Worm (Caenorhabditis elegans) whole organism, L4 larva: Measurements from ENCODE around the gene T16G1.4.

ENCODE experiments used
- D1046.2 ChIP-seq: fragments of 200-800 bp; sonication (Bioruptor generic); IDR thresholded peaks from 2 replicates; pipeline ENCODE4 v1.3.6; 2022; ENCODE audit warnings: missing genetic modification characterization, missing compliant biosample characterization
- F37D6.2 ChIP-seq: sonication (generic microtip); optimal IDR thresholded peaks from 2 replicates; lab custom pipeline; 2016; ENCODE audit warnings: mild to moderate bottlenecking, missing genetic modification characterization, missing compliant biosample characterization
- T20F7.1 ChIP-seq: fragments of 200-800 bp; sonication (Bioruptor generic); optimal IDR thresholded peaks from 2 replicates; lab custom pipeline; 2018; ENCODE audit warnings: mild to moderate bottlenecking, missing genetic modification characterization, missing compliant biosample characterization
- T26A8.4 ChIP-seq: fragments of 200-800 bp; sonication (Bioruptor generic); IDR thresholded peaks from 2 replicates; pipeline ENCODE4 v1.3.6; 2022; ENCODE audit warnings: missing genetic modification characterization, missing compliant biosample characterization
- Y75B8A.6 ChIP-seq: fragments of 200-800 bp; sonication (Bioruptor generic); IDR thresholded peaks from 2 replicates; pipeline ENCODE4 v1.3.6; 2022; ENCODE audit warnings: missing genetic modification reagents, missing genetic modification characterization, missing compliant biosample characterization
- ZK546.5 ChIP-seq, 2 experiments: sonication (generic microtip); optimal IDR thresholded peaks; 2 replicates each; lab custom pipeline; 2017; ENCODE audit warnings: missing biosample characterization in 2 of 2, missing genetic modification characterization in 2 of 2
- arid-1 ChIP-seq: fragments of 200-800 bp; sonication (Bioruptor generic); conservative IDR thresholded peaks from 2 replicates; pipeline ENCODE4 v1.3.6; 2022; ENCODE audit warnings: missing genetic modification reagents, missing genetic modification characterization, missing compliant biosample characterization
- ceh-20 ChIP-seq: fragments of 200-800 bp; sonication (Bioruptor generic); IDR thresholded peaks from 2 replicates; pipeline ENCODE4 v1.3.6; 2022; ENCODE audit warnings: missing genetic modification reagents, missing genetic modification characterization, missing compliant biosample characterization
- ceh-44 ChIP-seq: fragments of 200-800 bp; sonication (Bioruptor generic); IDR thresholded peaks from 2 replicates; pipeline ENCODE4 v1.3.6; 2022; ENCODE audit warnings: missing genetic modification reagents, missing genetic modification characterization, missing compliant biosample characterization
- ctbp-1 ChIP-seq: fragments of 200-800 bp; sonication (Bioruptor generic); IDR thresholded peaks from 2 replicates; pipeline ENCODE4 v1.3.6; 2022; ENCODE audit warnings: missing genetic modification reagents, missing genetic modification characterization, missing compliant biosample characterization
- daf-16 ChIP-seq, 3 experiments: sonication (generic microtip); optimal IDR thresholded peaks; 2 replicates each; lab custom pipeline; 2016 to 2017; ENCODE audit warnings: missing genetic modification characterization in 3 of 3, missing genetic modification reagents in 3 of 3, mild to moderate bottlenecking in 2 of 3, missing compliant biosample characterization in 2 of 3, missing biosample characterization in 1 of 3, moderate library complexity in 1 of 3
- dmd-8 ChIP-seq: fragments of 200-800 bp; sonication (Bioruptor generic); IDR thresholded peaks from 2 replicates; pipeline ENCODE4 v1.3.6; 2022; ENCODE audit warnings: missing genetic modification characterization, missing compliant biosample characterization
- dmd-9 ChIP-seq: fragments of 200-800 bp; sonication (Bioruptor generic); IDR thresholded peaks from 2 replicates; pipeline ENCODE4 v1.3.6; 2022; ENCODE audit warnings: missing genetic modification reagents, missing genetic modification characterization, missing compliant biosample characterization
- dpl-1 ChIP-seq: fragments of 150-350 bp; optimal IDR thresholded peaks from 2 replicates; lab custom pipeline; 2014; ENCODE audit warnings: missing biosample characterization, missing genetic modification reagents, missing genetic modification characterization
- dve-1 ChIP-seq: sonication (generic microtip); optimal IDR thresholded peaks from 2 replicates; lab custom pipeline; 2017; ENCODE audit warnings: antibody characterized with exemption, mild to moderate bottlenecking, missing genetic modification characterization, missing compliant biosample characterization; ENCODE audit not compliant: insufficient read depth
- egl-27 ChIP-seq: sonication (generic microtip); optimal IDR thresholded peaks from 3 replicates; lab custom pipeline; 2017; ENCODE audit warnings: missing biosample characterization, missing genetic modification reagents, missing genetic modification characterization
- egl-43 ChIP-seq: fragments of 200-800 bp; sonication (Bioruptor generic); IDR thresholded peaks from 2 replicates; pipeline ENCODE4 v1.3.6; 2022; ENCODE audit warnings: missing genetic modification reagents, missing genetic modification characterization, missing compliant biosample characterization
- fos-1 ChIP-seq: fragments of 150-350 bp; optimal IDR thresholded peaks from 2 replicates; lab custom pipeline; 2014; ENCODE audit warnings: missing biosample characterization, missing genetic modification characterization
- hif-1 ChIP-seq, 2 experiments: sonication (generic microtip); optimal IDR thresholded peaks; 2 replicates each; lab custom pipeline; 2016 to 2017; ENCODE audit warnings: missing compliant biosample characterization in 2 of 2, missing genetic modification characterization in 2 of 2, missing genetic modification reagents in 2 of 2, missing genotype in 2 of 2, mild to moderate bottlenecking in 1 of 2
- hlh-11 ChIP-seq: fragments of 200-800 bp; sonication (Bioruptor generic); optimal IDR thresholded peaks from 2 replicates; lab custom pipeline; 2018; ENCODE audit warnings: mild to moderate bottlenecking, missing genetic modification characterization, missing compliant biosample characterization
- jun-1 ChIP-seq: fragments of 150-350 bp; optimal IDR thresholded peaks from 2 replicates; lab custom pipeline; 2014; ENCODE audit warnings: missing biosample characterization, missing genetic modification reagents, missing genetic modification characterization
- lim-7 ChIP-seq: fragments of 200-800 bp; sonication (Bioruptor generic); IDR thresholded peaks from 2 replicates; pipeline ENCODE4 v1.3.6; 2022; ENCODE audit warnings: missing genetic modification characterization, missing compliant biosample characterization
- lin-15B ChIP-seq: fragments of 150-350 bp; sonication (generic microtip); optimal IDR thresholded peaks from 3 replicates; lab custom pipeline; 2014; ENCODE audit warnings: missing biosample characterization, missing genetic modification characterization
- lin-38 ChIP-seq: fragments of 200-800 bp; sonication (Bioruptor generic); IDR thresholded peaks from 2 replicates; pipeline ENCODE4 v1.3.6; 2022; ENCODE audit warnings: missing genetic modification reagents, missing genetic modification characterization, missing compliant biosample characterization
- lsy-2 ChIP-seq, 2 experiments: fragments of 150-350 bp in 1 of 2; sonication (generic microtip) in 1 of 2; optimal IDR thresholded peaks; 2 replicates each; lab custom pipeline; 2014 to 2017; ENCODE audit warnings: missing biosample characterization in 2 of 2, missing genetic modification characterization in 2 of 2
- madf-5 ChIP-seq, 2 experiments: fragments of 200-800 bp; sonication (Bioruptor generic); IDR thresholded peaks; 2 replicates each; pipeline ENCODE4 v1.3.6; 2022; ENCODE audit warnings: missing compliant biosample characterization in 2 of 2, missing genetic modification characterization in 2 of 2
- mdt-29 ChIP-seq: fragments of 200-800 bp; sonication (Bioruptor generic); IDR thresholded peaks from 2 replicates; pipeline ENCODE4 v1.3.6; 2022; ENCODE audit warnings: missing genetic modification reagents, missing genetic modification characterization, missing compliant biosample characterization
- mep-1 ChIP-seq: fragments of 150-350 bp; sonication (generic microtip); optimal IDR thresholded peaks from 3 replicates; lab custom pipeline; 2014; ENCODE audit warnings: missing biosample characterization, missing genetic modification characterization
- mes-2 ChIP-seq: sonication (generic microtip); optimal IDR thresholded peaks from 2 replicates; lab custom pipeline; 2016; ENCODE audit warnings: missing genotype, mild to moderate bottlenecking, missing genetic modification characterization, missing compliant biosample characterization; ENCODE audit not compliant: poor library complexity, severe bottlenecking
- mxl-2 ChIP-seq: fragments of 200-800 bp; sonication (Bioruptor generic); conservative IDR thresholded peaks from 2 replicates; pipeline ENCODE4 v1.3.6; 2022; ENCODE audit warnings: missing genetic modification reagents, missing genetic modification characterization, missing compliant biosample characterization
- nhr-11 ChIP-seq: fragments of 150-350 bp; optimal IDR thresholded peaks from 2 replicates; lab custom pipeline; 2014; ENCODE audit warnings: missing biosample characterization, missing genetic modification characterization
- nhr-111 ChIP-seq: fragments of 200-800 bp; sonication (Bioruptor generic); optimal IDR thresholded peaks from 2 replicates; lab custom pipeline; 2018; ENCODE audit warnings: mild to moderate bottlenecking, missing genetic modification characterization, missing compliant biosample characterization
- nhr-41 ChIP-seq: fragments of 200-800 bp; sonication (Bioruptor generic); IDR thresholded peaks from 2 replicates; pipeline ENCODE4 v1.3.6; 2022; ENCODE audit warnings: missing genetic modification reagents, missing genetic modification characterization, missing compliant biosample characterization
- nhr-48 ChIP-seq: sonication (generic microtip); optimal IDR thresholded peaks from 2 replicates; lab custom pipeline; 2016; ENCODE audit warnings: mild to moderate bottlenecking, missing genetic modification characterization, missing compliant biosample characterization
- nhr-6 ChIP-seq: fragments of 150-350 bp; optimal IDR thresholded peaks from 2 replicates; lab custom pipeline; 2014; ENCODE audit warnings: missing biosample characterization, missing genetic modification characterization
- rbr-2 ChIP-seq: sonication (generic microtip); optimal IDR thresholded peaks from 2 replicates; lab custom pipeline; 2016; ENCODE audit warnings: missing genotype, missing genetic modification characterization, missing compliant biosample characterization
- saeg-2 ChIP-seq: fragments of 200-800 bp; sonication (Bioruptor generic); IDR thresholded peaks from 2 replicates; pipeline ENCODE4 v1.3.6; 2022; ENCODE audit warnings: missing genetic modification reagents, missing genetic modification characterization, missing compliant biosample characterization
- sdz-12 ChIP-seq: fragments of 200-800 bp; sonication (Bioruptor generic); optimal IDR thresholded peaks from 2 replicates; lab custom pipeline; 2018; ENCODE audit warnings: mild to moderate bottlenecking, missing genetic modification characterization, missing compliant biosample characterization
- set-16 ChIP-seq: fragments of 200-800 bp; sonication (Bioruptor generic); IDR thresholded peaks from 2 replicates; pipeline ENCODE4 v1.3.6; 2022; ENCODE audit warnings: missing genetic modification reagents, missing genetic modification characterization, missing compliant biosample characterization
- tra-1 ChIP-seq: fragments of 200-800 bp; sonication (Bioruptor generic); IDR thresholded peaks from 2 replicates; pipeline ENCODE4 v1.3.6; 2022; ENCODE audit warnings: missing genetic modification reagents, missing genetic modification characterization, missing compliant biosample characterization
- unc-62 ChIP-seq, 3 experiments: fragments of 150-350 bp in 1 of 3; sonication (generic microtip); optimal IDR thresholded peaks in 2 of 3; peaks in 1 of 3; 1 replicate in 1 of 3; 2 replicates in 2 of 3; lab custom pipeline; 2014 to 2017; ENCODE audit warnings: missing biosample characterization in 3 of 3, missing genetic modification characterization in 3 of 3, missing genetic modification reagents in 3 of 3, missing genotype in 1 of 3
- zfp-2 ChIP-seq: sonication (generic microtip); optimal IDR thresholded peaks from 2 replicates; lab custom pipeline; 2016; ENCODE audit warnings: mild to moderate bottlenecking, missing genetic modification characterization, missing compliant biosample characterization

Gene T16G1.4

DNA sequence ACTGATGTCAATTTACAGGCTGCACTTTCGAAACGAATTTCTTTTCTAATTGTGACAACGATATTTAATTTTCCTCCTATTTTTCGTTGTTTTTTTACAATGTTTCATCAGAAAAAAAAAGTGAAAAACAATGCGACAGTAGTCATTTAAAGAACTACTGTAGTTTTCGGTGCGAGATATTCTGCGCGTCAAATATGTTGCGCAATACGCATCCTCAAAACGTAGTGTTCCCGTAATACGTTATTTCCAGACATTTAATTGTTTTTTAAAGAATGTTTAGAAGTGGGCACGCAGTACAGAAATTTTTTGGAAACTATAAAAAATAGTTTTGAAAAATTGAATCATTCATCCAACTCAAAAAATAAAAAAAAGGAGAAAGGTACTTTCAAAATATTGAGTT, 32.4 kb upstream of the T16G1.4 start:
- TF ChIP-seq unc-62 (GFP tag; optimal IDR thresholded peaks at IDR 0.05 in 1 of 2; lab: Kevin White, UChicago) = peak in 1 of 2 experiments; percentile 59
- TF ChIP-seq unc-62 (tag; optimal IDR thresholded peaks at IDR 0.05; lab: Kevin White, UChicago) = no peak
- TF ChIP-seq nhr-41 (GFP tag; lab: Robert Waterston, UW) = no peak
- TF ChIP-seq daf-16 (GFP tag; optimal IDR thresholded peaks at IDR 0.05; lab: Kevin White, UChicago) = no peak
- TF ChIP-seq daf-16 (tag; optimal IDR thresholded peaks at IDR 0.05; lab: Kevin White, UChicago) = no peak
- no peak for TF ChIP-seq dmd-8 (GFP tag; lab: Robert Waterston, UW)
- TF ChIP-seq set-16 (GFP tag; lab: Robert Waterston, UW) = no peak

DNA sequence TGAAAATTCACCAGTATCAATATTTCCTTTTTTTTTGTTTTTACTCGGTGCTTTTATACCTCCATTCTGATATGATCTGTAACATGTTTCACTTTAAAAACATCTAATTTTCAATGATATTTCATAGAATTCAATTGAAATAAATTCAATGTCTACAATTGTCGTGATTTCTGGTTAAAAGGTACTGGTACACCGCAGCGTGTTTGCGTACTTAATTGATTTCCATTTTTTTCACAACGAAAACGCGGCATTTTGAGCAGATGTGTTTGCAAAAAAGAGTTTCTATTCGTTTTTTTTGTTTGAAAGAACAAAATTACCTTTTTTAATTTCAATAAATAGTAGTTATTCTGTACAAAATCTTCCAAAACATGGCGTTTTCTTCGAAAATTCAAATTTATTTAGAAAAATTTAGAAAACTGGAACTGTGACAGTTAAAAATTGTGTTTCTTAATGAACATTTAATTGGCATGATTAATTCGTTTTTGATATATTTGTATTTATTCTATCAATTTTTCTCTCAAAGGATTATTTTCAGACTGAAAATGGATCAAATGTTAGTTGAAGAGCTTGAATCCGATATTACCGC, 29.0 kb upstream of the T16G1.4 start, which contains the start of gene pnn-1:
TSS of gene pnn-1 (plus strand) at position 536 of the 586 bp plus-strand sequence.
- TF ChIP-seq mdt-29 (GFP tag; lab: Robert Waterston, UW) (no peak), dpl-1 (GFP tag; lab: Kevin White, UChicago) (peak; percentile 50), Y75B8A.6 (GFP tag; lab: Robert Waterston, UW) (no peak), lsy-2 (tag; optimal IDR thresholded peaks at IDR 0.05; lab: Kevin White, UChicago) (peak in 1 of 2 experiments; percentile 90), dmd-9 (no peak), egl-43 (no peak), fos-1 (tag; lab: Kevin White, UChicago) (no peak), mes-2 (peak; percentile 68), jun-1 (tag; lab: Kevin White, UChicago) (no peak), lin-38 (GFP tag; lab: Robert Waterston, UW) (peak; percentile 75), T20F7.1 (GFP tag; lab: Kevin White, UChicago) (peak; percentile 74), hlh-11 (tag; lab: Kevin White, UChicago) (no peak), mep-1 (tag; lab: Kevin White, UChicago) (peak; percentile 19), nhr-6 (tag; lab: Kevin White, UChicago) (peak; percentile 44), ceh-44 (GFP tag; lab: Robert Waterston, UW) (no peak), tra-1 (no peak), nhr-11 (tag; lab: Kevin White, UChicago) (no peak), nhr-48 (tag; lab: Kevin White, UChicago) (no peak), nhr-111 (no peak), sdz-12 (no peak), dve-1 (tag; lab: Kevin White, UChicago) (peak; percentile 34)
- TF ChIP-seq, all 104 proteins: peak for 8

DNA sequence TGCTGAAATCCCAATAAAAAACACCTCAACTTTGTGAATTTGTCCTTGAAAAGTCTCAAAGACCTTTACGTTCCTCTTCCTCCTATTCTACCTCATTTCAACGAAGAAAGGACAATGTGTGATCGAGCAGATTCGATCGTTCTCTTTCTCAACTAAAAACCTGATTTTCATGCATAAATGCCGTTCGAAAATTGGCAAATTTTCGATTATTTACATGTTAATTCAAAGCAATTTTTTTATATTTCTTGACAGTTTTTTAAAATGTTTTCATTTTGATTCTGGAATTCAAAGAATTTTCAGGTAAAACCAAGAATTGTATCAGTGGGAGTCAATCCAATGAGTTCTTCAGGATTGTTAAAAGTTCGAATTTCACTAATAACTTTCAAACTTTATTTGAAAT, 26.9 kb upstream of the T16G1.4 start, which contains the start of gene lin-46:
TSS of gene lin-46 (plus strand) at position 301 of the 400 bp plus-strand sequence.
- TF ChIP-seq ZK546.5 (tag; optimal IDR thresholded peaks at IDR 0.05; lab: Kevin White, UChicago) (no peak), lim-7 (no peak), arid-1 (GFP tag; lab: Robert Waterston, UW) (no peak), jun-1 (tag; lab: Kevin White, UChicago) (no peak), egl-27 (no peak), F37D6.2 (tag; lab: Kevin White, UChicago) (no peak)

DNA sequence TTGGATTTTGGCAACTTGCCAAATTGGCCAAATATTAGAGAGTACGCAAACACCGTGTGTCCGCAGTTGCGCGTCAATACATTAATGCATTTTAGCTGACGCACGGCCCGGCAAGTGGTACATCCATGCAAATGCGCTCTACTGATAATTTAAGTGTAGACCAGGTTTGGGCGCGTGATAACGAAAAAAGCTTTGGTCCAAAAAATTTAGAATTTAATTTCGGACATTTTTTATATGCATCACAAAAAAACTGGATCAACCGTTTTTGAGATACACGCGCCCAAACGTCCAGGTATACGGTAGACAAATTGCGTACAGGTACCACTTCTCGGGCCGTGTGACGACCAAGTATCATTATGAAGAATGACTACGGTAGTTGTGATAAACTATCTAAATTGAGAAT, 26.3 kb upstream of the T16G1.4 start, which contains the start of gene R186.8:
TSS of gene R186.8 (minus strand) at position 58 of the 403 bp plus-strand sequence.
- TF ChIP-seq lim-7 (0 out of 2 replicates have a peak, but pooled peaks have one; percentile 10), mep-1 (tag; lab: Kevin White, UChicago) (peak; percentile 74), madf-5 (GFP tag; IDR thresholded peaks at IDR 0.05; lab: Robert Waterston, UW) (peak in 1 of 2 experiments; percentile 48; a peak in 1 of 4 replicates), mxl-2 (GFP tag; lab: Robert Waterston, UW) (peak; percentile 62), dve-1 (tag; lab: Kevin White, UChicago) (peak; percentile 53), T20F7.1 (GFP tag; lab: Kevin White, UChicago) (peak; percentile 92), T26A8.4 (peak; percentile 87; the same call in 1 of the 2 replicates), lin-15B (tag; lab: Kevin White, UChicago) (peak; percentile 18), lsy-2 (tag; optimal IDR thresholded peaks at IDR 0.05; lab: Kevin White, UChicago) (peak in 1 of 2 experiments; percentile 93), ctbp-1 (GFP tag; lab: Robert Waterston, UW) (peak; percentile 69; the same call in 1 of the 2 replicates), ceh-20 (GFP tag; lab: Robert Waterston, UW) (peak; percentile 82), D1046.2 (GFP tag; lab: Robert Waterston, UW) (0 out of 2 replicates have a peak, but pooled peaks have one; percentile 41), rbr-2 (tag; lab: Kevin White, UChicago) (peak; percentile 86), dmd-9 (peak; percentile 81), hif-1 (tag; optimal IDR thresholded peaks at IDR 0.05; lab: Kevin White, UChicago) (peak in 1 of 2 experiments; percentile 56), mes-2 (peak; percentile 79), zfp-2 (tag; lab: Kevin White, UChicago) (peak; percentile 72), saeg-2 (GFP tag; lab: Robert Waterston, UW) (0 out of 2 replicates have a peak, but pooled peaks have one; percentile 14)
